Worm (Caenorhabditis elegans) whole organism, L3 larva: Measurements from ENCODE around the gene tag-10.

ENCODE experiments used
- ZK546.5 ChIP-seq: sonication (generic microtip); optimal IDR thresholded peaks from 2 replicates; lab custom pipeline; 2017; ENCODE audit warnings: missing biosample characterization, missing genetic modification characterization
- daf-12 ChIP-seq: fragments of 150-350 bp; optimal IDR thresholded peaks from 2 replicates; lab custom pipeline; 2014; ENCODE audit warnings: missing biosample characterization, missing genetic modification reagents, missing genetic modification characterization
- elt-2 ChIP-seq: sonication (generic microtip); optimal IDR thresholded peaks from 2 replicates; lab custom pipeline; 2016; ENCODE audit warnings: missing genetic modification reagents, mild to moderate bottlenecking, missing genetic modification characterization, missing compliant biosample characterization
- fos-1 ChIP-seq: fragments of 150-350 bp; optimal IDR thresholded peaks from 2 replicates; lab custom pipeline; 2014; ENCODE audit warnings: missing biosample characterization, missing genetic modification characterization
- mdl-1 ChIP-seq: fragments of 150-350 bp; optimal IDR thresholded peaks from 2 replicates; lab custom pipeline; 2014; ENCODE audit warnings: missing biosample characterization, missing genetic modification characterization
- nhr-12 ChIP-seq: fragments of 150-350 bp; optimal IDR thresholded peaks from 2 replicates; lab custom pipeline; 2014; ENCODE audit warnings: missing biosample characterization, missing genetic modification characterization
- nhr-237 ChIP-seq: fragments of 150-350 bp; optimal IDR thresholded peaks from 2 replicates; lab custom pipeline; 2014; ENCODE audit warnings: missing biosample characterization, missing genetic modification characterization
- nhr-77 ChIP-seq: fragments of 150-350 bp; optimal IDR thresholded peaks from 2 replicates; lab custom pipeline; 2014; ENCODE audit warnings: missing biosample characterization, missing genetic modification characterization
- sea-2 ChIP-seq: fragments of 150-350 bp; sonication (generic microtip); optimal IDR thresholded peaks from 4 replicates; lab custom pipeline; 2014; ENCODE audit warnings: missing biosample characterization, missing genetic modification reagents, missing genetic modification characterization
- skn-1 ChIP-seq: fragments of 150-350 bp; optimal IDR thresholded peaks from 2 replicates; lab custom pipeline; 2014; ENCODE audit warnings: missing biosample characterization, missing genetic modification characterization
- snpc-4 ChIP-seq: fragments of 150-350 bp; optimal IDR thresholded peaks from 2 replicates; lab custom pipeline; 2014; ENCODE audit warnings: missing biosample characterization, missing genetic modification characterization
- tbx-2 ChIP-seq: sonication (generic microtip); optimal IDR thresholded peaks from 2 replicates; lab custom pipeline; 2016; ENCODE audit warnings: mild to moderate bottlenecking, missing genetic modification characterization, missing compliant biosample characterization
- unc-62 ChIP-seq: fragments of 150-350 bp; sonication (generic microtip); optimal IDR thresholded peaks from 4 replicates; lab custom pipeline; 2014; ENCODE audit warnings: missing biosample characterization, missing genetic modification reagents, missing genetic modification characterization
- ztf-11 ChIP-seq: fragments of 150-350 bp; optimal IDR thresholded peaks from 2 replicates; lab custom pipeline; 2014; ENCODE audit warnings: missing biosample characterization, missing genetic modification characterization

- TF ChIP-seq elt-2 = peak; percentile 98
- TF ChIP-seq ztf-11 = no peak
- TF ChIP-seq daf-12 = no peak
- no peak for TF ChIP-seq sea-2 (GFP tag; lab: Kevin White, UChicago)
- no peak for TF ChIP-seq nhr-237 (tag; lab: Kevin White, UChicago)
- TF ChIP-seq ZK546.5 (tag; lab: Kevin White, UChicago) = no peak
- no peak for TF ChIP-seq unc-62 (GFP tag; lab: Kevin White, UChicago)
- no peak for TF ChIP-seq tbx-2 (tag; lab: Kevin White, UChicago)
- TF ChIP-seq fos-1 (tag; lab: Kevin White, UChicago) = no peak
- TF ChIP-seq snpc-4 (tag; lab: Kevin White, UChicago) = no peak
- no peak for TF ChIP-seq skn-1
- TF ChIP-seq mdl-1 (tag; lab: Kevin White, UChicago) = no peak
- TF ChIP-seq nhr-77 (tag; lab: Kevin White, UChicago) = no peak
- no peak for TF ChIP-seq nhr-12 (tag; lab: Kevin White, UChicago)
These were observed 32.8 kb downstream of the tag-10 start for ce11 chrII:13664993-13665680.
